Worm (Caenorhabditis elegans): ENCODE data around the gene F14D7.6.

F14D7.6 gene

DNA sequence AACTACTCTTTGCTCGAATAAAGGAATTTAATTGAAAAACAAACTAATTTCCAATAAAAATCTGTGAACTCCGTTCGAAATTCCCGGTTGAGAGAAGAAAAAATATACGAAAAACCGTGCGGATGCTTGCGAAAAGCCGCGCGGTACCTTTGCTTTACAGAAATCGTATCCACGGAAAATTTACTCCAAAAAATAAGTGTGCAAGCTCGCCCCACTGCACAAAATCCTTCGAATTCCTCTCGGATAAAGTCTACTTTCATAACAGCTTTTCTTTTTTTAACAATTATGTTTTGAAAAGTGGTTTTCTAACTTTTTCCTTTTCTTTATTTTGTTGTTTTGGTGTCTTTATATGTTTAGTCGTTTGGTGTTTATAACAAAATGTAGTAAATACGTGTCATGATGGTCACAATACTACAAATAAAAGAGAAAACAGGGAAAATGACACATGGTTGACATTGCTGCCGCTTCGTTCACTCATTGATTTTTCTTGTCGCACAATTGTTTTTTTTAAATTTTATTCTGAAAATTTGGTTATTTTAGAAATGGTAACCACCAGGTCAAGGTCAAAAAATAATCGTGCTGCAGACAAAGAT is 46.1 kb downstream of the F14D7.6 start, which contains the start of gene cept-2 (continued):
- TF ChIP-seq F55B11.4 (tag; optimal IDR thresholded peaks at IDR 0.05; ENCODE audit: borderline replicate concordance, insufficient read depth) (no peak), ceh-91 (GFP tag; IDR thresholded peaks at IDR 0.05) (0 out of 2 replicates have a peak, but pooled peaks have one; percentile 30), dpff-1 (tag; optimal IDR thresholded peaks at IDR 0.05) (no peak), K11D2.4 (GFP tag; IDR thresholded peaks at IDR 0.05) (peak; percentile 75; the same call in 1 of the 2 replicates), snpc-3.4 (tag; optimal IDR thresholded peaks at IDR 0.05) (peak; percentile 80), ets-4 (GFP tag; optimal IDR thresholded peaks at IDR 0.05) (no peak), mel-28 (tag; optimal IDR thresholded peaks at IDR 0.05; ENCODE audit: borderline replicate concordance) (no peak), T26A5.8 (tag; optimal IDR thresholded peaks at IDR 0.05) (no peak), ceh-79 (tag; optimal IDR thresholded peaks at IDR 0.05) (no peak), zfh-2 (GFP tag; conservative IDR thresholded peaks at IDR 0.05) (no peak), tbp1 (GFP tag; optimal IDR thresholded peaks at IDR 0.05) (peak; percentile 65), F10E7.11 (tag; optimal IDR thresholded peaks at IDR 0.05) (no peak), rec-8 (tag; optimal IDR thresholded peaks at IDR 0.05) (no peak), unc-130 (GFP tag; optimal IDR thresholded peaks at IDR 0.05) (no peak), let-607 (tag; optimal IDR thresholded peaks at IDR 0.05) (peak; percentile 76 to 81)

DNA sequence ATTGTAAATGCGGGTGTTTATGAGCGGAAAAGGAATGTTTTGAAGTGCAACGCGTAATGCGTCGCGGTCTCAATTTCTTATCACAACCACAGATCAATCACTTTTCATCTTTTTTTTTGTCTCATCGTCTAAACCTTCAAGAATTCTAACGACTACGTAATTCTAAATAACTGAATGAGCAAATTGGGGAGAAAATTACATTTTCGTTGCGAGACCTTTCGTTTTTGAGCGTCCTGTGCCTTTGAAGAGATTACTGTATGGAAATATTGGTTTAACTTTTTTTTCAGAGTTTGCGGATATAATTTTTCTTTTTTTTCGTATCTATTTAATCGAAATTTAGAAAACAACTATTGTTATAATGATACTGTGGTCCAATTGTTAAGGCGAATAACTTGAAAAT is 49.3 kb downstream of the F14D7.6 start:
- TF ChIP-seq lin-26 (GFP tag; IDR thresholded peaks at IDR 0.05): peak; percentile 17; the same call in 1 of the 2 replicates
- no peak for TF ChIP-seq T26A5.8 (tag; optimal IDR thresholded peaks at IDR 0.05)
- no peak for TF ChIP-seq B0261.1 (tag; optimal IDR thresholded peaks at IDR 0.05)
- TF ChIP-seq ama-1 (optimal IDR thresholded peaks at IDR 0.05): no peak
- TF ChIP-seq ama-1 (GFP tag; optimal IDR thresholded peaks at IDR 0.05): no peak
- TF ChIP-seq xnd-1 (tag; optimal IDR thresholded peaks at IDR 0.05): no peak
- TF ChIP-seq madf-3 (GFP tag; IDR thresholded peaks at IDR 0.05): no peak
- TF ChIP-seq mel-28 (tag; optimal IDR thresholded peaks at IDR 0.05; ENCODE audit: borderline replicate concordance): no peak
- TF ChIP-seq pbrm-1 (GFP tag; IDR thresholded peaks at IDR 0.05): 0 out of 2 replicates have a peak, but pooled peaks have one; percentile 19
- peak; percentile 25 for TF ChIP-seq snpc-3.4 (tag; optimal IDR thresholded peaks at IDR 0.05)
- 0 out of 2 replicates have a peak, but pooled peaks have one; percentile 35 for TF ChIP-seq attf-6 (GFP tag; IDR thresholded peaks at IDR 0.05)
- peak; percentile 63 for TF ChIP-seq lsl-1 (GFP tag; optimal IDR thresholded peaks at IDR 0.05)
- TF ChIP-seq madf-6 (GFP tag; IDR thresholded peaks at IDR 0.05): peak; percentile 62
- 0 out of 2 replicates have a peak, but pooled peaks have one; percentile 19 for TF ChIP-seq ztf-25 (GFP tag; IDR thresholded peaks at IDR 0.05)
- TF ChIP-seq F33H1.4 (GFP tag; IDR thresholded peaks at IDR 0.05): peak; percentile 67
- peak; percentile 13; the same call in 1 of the 2 replicates for TF ChIP-seq D2030.7 (GFP tag; IDR thresholded peaks at IDR 0.05)

DNA sequence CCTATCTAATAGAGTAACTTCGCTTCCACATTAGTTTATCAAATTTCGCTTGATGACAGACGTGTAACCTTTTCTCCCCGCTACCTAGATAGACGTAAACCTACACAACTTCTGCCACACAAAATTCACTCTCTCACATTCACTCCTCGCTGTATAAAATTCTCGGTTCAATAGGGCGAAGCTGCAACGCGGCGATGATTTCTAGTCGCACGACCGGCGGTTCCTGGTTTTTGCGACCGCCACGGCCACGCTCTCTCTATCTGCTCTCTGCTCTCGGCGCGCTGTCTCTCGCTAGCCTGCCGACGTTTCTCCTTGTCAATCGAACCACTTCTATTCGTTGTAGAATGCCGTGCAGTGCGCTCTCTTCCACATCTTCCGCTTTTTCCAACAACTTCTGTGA is 49.7 kb downstream of the F14D7.6 start:
- TF ChIP-seq ceh-79 (tag; optimal IDR thresholded peaks at IDR 0.05) (no peak), tbp1 (GFP tag; optimal IDR thresholded peaks at IDR 0.05) (peak; percentile 58), die-1 (tag; optimal IDR thresholded peaks at IDR 0.05) (peak; percentile 26), fkh-3 (tag; optimal IDR thresholded peaks at IDR 0.05) (no peak), K11D2.4 (GFP tag; IDR thresholded peaks at IDR 0.05) (peak; percentile 46; the same call in 1 of the 2 replicates), zim-3 (tag; optimal IDR thresholded peaks at IDR 0.05) (no peak), mcd-1 (GFP tag; IDR thresholded peaks at IDR 0.05) (peak; percentile 93), ccch-3 (GFP tag; optimal IDR thresholded peaks at IDR 0.05) (no peak), ztf-3 (GFP tag; optimal IDR thresholded peaks at IDR 0.05) (no peak), lin-26 (GFP tag; IDR thresholded peaks at IDR 0.05) (peak; percentile 74), B0019.2 (GFP tag; conservative IDR thresholded peaks at IDR 0.05) (no peak), F52B5.7 (tag; optimal IDR thresholded peaks at IDR 0.05) (peak; percentile 46), bed-1 (GFP tag; IDR thresholded peaks at IDR 0.05) (no peak), lir-1 (GFP tag; conservative IDR thresholded peaks at IDR 0.05) (0 out of 2 replicates have a peak, but pooled peaks have one; percentile 47), attf-3 (GFP tag; conservative IDR thresholded peaks at IDR 0.05) (0 out of 2 replicates have a peak, but pooled peaks have one; percentile 32), hrde-1 (tag; optimal IDR thresholded peaks at IDR 0.05; ENCODE audit: borderline replicate concordance) (no peak), sea-2 (GFP tag; IDR thresholded peaks at IDR 0.05) (no peak), ceh-100 (GFP tag; IDR thresholded peaks at IDR 0.05) (peak; percentile 70), B0261.1 (tag; optimal IDR thresholded peaks at IDR 0.05) (no peak), mes-4 (tag; optimal IDR thresholded peaks at IDR 0.05) (no peak), egrh-3 (GFP tag; IDR thresholded peaks at IDR 0.05) (peak; percentile 89), pbrm-1 (GFP tag; IDR thresholded peaks at IDR 0.05) (peak; percentile 68; the same call in 1 of the 2 replicates)

All from whole organism, young adult.